Worm (Caenorhabditis elegans) whole organism, L4 larva: Measurements from ENCODE around the gene C16C10.4.

Experiments used
- D1046.2 ChIP-seq: fragments of 200-800 bp; sonication (Bioruptor generic); IDR thresholded peaks from 2 replicates; pipeline ENCODE4 v1.3.6; 2022; ENCODE audit warnings: missing genetic modification characterization, missing compliant biosample characterization
- F26F4.8 ChIP-seq: fragments of 200-800 bp; sonication (Bioruptor generic); conservative IDR thresholded peaks from 2 replicates; pipeline ENCODE4 v1.3.6; 2022; ENCODE audit warnings: missing genetic modification characterization, missing compliant biosample characterization
- F49E8.2 ChIP-seq: sonication (generic microtip); optimal IDR thresholded peaks from 2 replicates; lab custom pipeline; 2016; ENCODE audit warnings: missing compliant biosample characterization, mild to moderate bottlenecking, missing genetic modification characterization, borderline replicate concordance
- T20F7.1 ChIP-seq: fragments of 200-800 bp; sonication (Bioruptor generic); optimal IDR thresholded peaks from 2 replicates; lab custom pipeline; 2018; ENCODE audit warnings: mild to moderate bottlenecking, missing genetic modification characterization, missing compliant biosample characterization
- T26A8.4 ChIP-seq: fragments of 200-800 bp; sonication (Bioruptor generic); IDR thresholded peaks from 2 replicates; pipeline ENCODE4 v1.3.6; 2022; ENCODE audit warnings: missing genetic modification characterization, missing compliant biosample characterization
- Y5F2A.4 ChIP-seq: fragments of 200-800 bp; sonication (Bioruptor generic); optimal IDR thresholded peaks from 2 replicates; lab custom pipeline; 2018; ENCODE audit warnings: mild to moderate bottlenecking, missing genetic modification characterization, missing compliant biosample characterization
- ZK337.2 ChIP-seq: fragments of 200-800 bp; sonication (Bioruptor generic); IDR thresholded peaks from 2 replicates; pipeline ENCODE4 v1.3.6; 2022; ENCODE audit warnings: missing genetic modification reagents, missing genetic modification characterization, missing compliant biosample characterization
- ZK546.5 ChIP-seq, 2 experiments: sonication (generic microtip); optimal IDR thresholded peaks; 2 replicates each; lab custom pipeline; 2017; ENCODE audit warnings: missing biosample characterization in 2 of 2, missing genetic modification characterization in 2 of 2
- aha-1 ChIP-seq: fragments of 150-350 bp; peaks from one replicate; lab custom pipeline; 2014; ENCODE audit warnings: missing biosample characterization, missing genetic modification characterization
- ceh-20 ChIP-seq: fragments of 200-800 bp; sonication (Bioruptor generic); IDR thresholded peaks from 2 replicates; pipeline ENCODE4 v1.3.6; 2022; ENCODE audit warnings: missing genetic modification reagents, missing genetic modification characterization, missing compliant biosample characterization
- ceh-28 ChIP-seq: fragments of 150-350 bp; optimal IDR thresholded peaks from 2 replicates; lab custom pipeline; 2014; ENCODE audit warnings: missing biosample characterization, missing genetic modification reagents, missing genetic modification characterization
- cey-2 ChIP-seq: sonication (generic microtip); optimal IDR thresholded peaks from 3 replicates; lab custom pipeline; 2017; ENCODE audit warnings: missing genetic modification characterization, mild to moderate bottlenecking, missing compliant biosample characterization, antibody characterized with exemption, borderline replicate concordance; ENCODE audit not compliant: insufficient read depth
- daf-8 ChIP-seq: fragments of 200-800 bp; sonication (Bioruptor generic); IDR thresholded peaks from 2 replicates; pipeline ENCODE4 v1.3.6; 2022; ENCODE audit warnings: missing genetic modification characterization, missing compliant biosample characterization
- dmd-6 ChIP-seq: fragments of 200-800 bp; sonication (Bioruptor generic); IDR thresholded peaks from 2 replicates; pipeline ENCODE4 v1.3.6; 2022; ENCODE audit warnings: missing genetic modification reagents, missing genetic modification characterization, missing compliant biosample characterization
- dmd-9 ChIP-seq: fragments of 200-800 bp; sonication (Bioruptor generic); IDR thresholded peaks from 2 replicates; pipeline ENCODE4 v1.3.6; 2022; ENCODE audit warnings: missing genetic modification reagents, missing genetic modification characterization, missing compliant biosample characterization
- dve-1 ChIP-seq: sonication (generic microtip); optimal IDR thresholded peaks from 2 replicates; lab custom pipeline; 2017; ENCODE audit warnings: antibody characterized with exemption, mild to moderate bottlenecking, missing genetic modification characterization, missing compliant biosample characterization; ENCODE audit not compliant: insufficient read depth
- egl-27 ChIP-seq: sonication (generic microtip); optimal IDR thresholded peaks from 3 replicates; lab custom pipeline; 2017; ENCODE audit warnings: missing biosample characterization, missing genetic modification reagents, missing genetic modification characterization
- fos-1 ChIP-seq: fragments of 150-350 bp; optimal IDR thresholded peaks from 2 replicates; lab custom pipeline; 2014; ENCODE audit warnings: missing biosample characterization, missing genetic modification characterization
- hlh-11 ChIP-seq: fragments of 200-800 bp; sonication (Bioruptor generic); optimal IDR thresholded peaks from 2 replicates; lab custom pipeline; 2018; ENCODE audit warnings: mild to moderate bottlenecking, missing genetic modification characterization, missing compliant biosample characterization
- hlh-30 ChIP-seq: sonication (generic microtip); optimal IDR thresholded peaks from 2 replicates; lab custom pipeline; 2017; ENCODE audit warnings: antibody characterized with exemption, mild to moderate bottlenecking, missing genetic modification characterization, missing compliant biosample characterization; ENCODE audit not compliant: insufficient read depth
- hmg-1.1 ChIP-seq: fragments of 200-800 bp; sonication (Bioruptor generic); IDR thresholded peaks from 2 replicates; pipeline ENCODE4 v1.3.6; 2022; ENCODE audit warnings: missing genetic modification reagents, missing genetic modification characterization, missing compliant biosample characterization
- jun-1 ChIP-seq: fragments of 150-350 bp; optimal IDR thresholded peaks from 2 replicates; lab custom pipeline; 2014; ENCODE audit warnings: missing biosample characterization, missing genetic modification reagents, missing genetic modification characterization
- lin-1 ChIP-seq: fragments of 200-800 bp; sonication (Bioruptor generic); IDR thresholded peaks from 2 replicates; pipeline ENCODE4 v1.3.6; 2022; ENCODE audit warnings: missing genetic modification reagents, missing genetic modification characterization, missing compliant biosample characterization
- lin-15B ChIP-seq: fragments of 150-350 bp; sonication (generic microtip); optimal IDR thresholded peaks from 3 replicates; lab custom pipeline; 2014; ENCODE audit warnings: missing biosample characterization, missing genetic modification characterization
- lin-29 ChIP-seq: fragments of 200-800 bp; sonication (Bioruptor generic); IDR thresholded peaks from 2 replicates; pipeline ENCODE4 v1.3.6; 2022; ENCODE audit warnings: missing genetic modification reagents, missing genetic modification characterization, missing compliant biosample characterization
- lsy-2 ChIP-seq, 2 experiments: fragments of 150-350 bp in 1 of 2; sonication (generic microtip) in 1 of 2; optimal IDR thresholded peaks; 2 replicates each; lab custom pipeline; 2014 to 2017; ENCODE audit warnings: missing biosample characterization in 2 of 2, missing genetic modification characterization in 2 of 2
- mdt-29 ChIP-seq: fragments of 200-800 bp; sonication (Bioruptor generic); IDR thresholded peaks from 2 replicates; pipeline ENCODE4 v1.3.6; 2022; ENCODE audit warnings: missing genetic modification reagents, missing genetic modification characterization, missing compliant biosample characterization
- mep-1 ChIP-seq: fragments of 150-350 bp; sonication (generic microtip); optimal IDR thresholded peaks from 3 replicates; lab custom pipeline; 2014; ENCODE audit warnings: missing biosample characterization, missing genetic modification characterization
- mes-2 ChIP-seq: sonication (generic microtip); optimal IDR thresholded peaks from 2 replicates; lab custom pipeline; 2016; ENCODE audit warnings: missing genotype, mild to moderate bottlenecking, missing genetic modification characterization, missing compliant biosample characterization; ENCODE audit not compliant: poor library complexity, severe bottlenecking
- mxl-2 ChIP-seq: fragments of 200-800 bp; sonication (Bioruptor generic); conservative IDR thresholded peaks from 2 replicates; pipeline ENCODE4 v1.3.6; 2022; ENCODE audit warnings: missing genetic modification reagents, missing genetic modification characterization, missing compliant biosample characterization
- nhr-10 ChIP-seq: fragments of 150-350 bp; optimal IDR thresholded peaks from 2 replicates; lab custom pipeline; 2014; ENCODE audit warnings: missing biosample characterization, missing genetic modification characterization
- nhr-237 ChIP-seq: sonication (generic microtip); optimal IDR thresholded peaks from 2 replicates; lab custom pipeline; 2017; ENCODE audit warnings: missing biosample characterization, missing genetic modification characterization
- nhr-25 ChIP-seq: sonication (generic microtip); optimal IDR thresholded peaks from 2 replicates; lab custom pipeline; 2017; ENCODE audit warnings: missing genetic modification characterization, mild to moderate bottlenecking, missing compliant biosample characterization, antibody characterized with exemption, moderate library complexity, borderline replicate concordance; ENCODE audit not compliant: insufficient read depth
- nhr-28 ChIP-seq: fragments of 150-350 bp; optimal IDR thresholded peaks from 2 replicates; lab custom pipeline; 2014; ENCODE audit warnings: missing biosample characterization, missing genetic modification characterization
- nhr-42 ChIP-seq: fragments of 200-800 bp; sonication (Bioruptor generic); IDR thresholded peaks from 2 replicates; pipeline ENCODE4 v1.3.6; 2022; ENCODE audit warnings: missing genetic modification characterization, missing compliant biosample characterization
- nhr-76 ChIP-seq: fragments of 150-350 bp; optimal IDR thresholded peaks from 2 replicates; lab custom pipeline; 2014; ENCODE audit warnings: missing biosample characterization, missing genetic modification characterization
- rbr-2 ChIP-seq: sonication (generic microtip); optimal IDR thresholded peaks from 2 replicates; lab custom pipeline; 2016; ENCODE audit warnings: missing genotype, missing genetic modification characterization, missing compliant biosample characterization
- saeg-2 ChIP-seq: fragments of 200-800 bp; sonication (Bioruptor generic); IDR thresholded peaks from 2 replicates; pipeline ENCODE4 v1.3.6; 2022; ENCODE audit warnings: missing genetic modification reagents, missing genetic modification characterization, missing compliant biosample characterization
- sdz-12 ChIP-seq: fragments of 200-800 bp; sonication (Bioruptor generic); optimal IDR thresholded peaks from 2 replicates; lab custom pipeline; 2018; ENCODE audit warnings: mild to moderate bottlenecking, missing genetic modification characterization, missing compliant biosample characterization
- skn-1 ChIP-seq: fragments of 150-350 bp; optimal IDR thresholded peaks from 2 replicates; lab custom pipeline; 2014; ENCODE audit warnings: missing biosample characterization, missing genetic modification characterization
- spr-1 ChIP-seq: sonication (generic microtip); optimal IDR thresholded peaks from 2 replicates; lab custom pipeline; 2016; ENCODE audit warnings: mild to moderate bottlenecking, missing genetic modification characterization, missing compliant biosample characterization
- spr-3 ChIP-seq: fragments of 200-800 bp; sonication (Bioruptor generic); optimal IDR thresholded peaks from 2 replicates; lab custom pipeline; 2018; ENCODE audit warnings: mild to moderate bottlenecking, missing genetic modification characterization, missing compliant biosample characterization
- tag-97 ChIP-seq: fragments of 200-800 bp; sonication (Bioruptor generic); IDR thresholded peaks from 2 replicates; pipeline ENCODE4 v1.3.6; 2022; ENCODE audit warnings: missing genetic modification characterization, missing compliant biosample characterization
- tra-1 ChIP-seq: fragments of 200-800 bp; sonication (Bioruptor generic); IDR thresholded peaks from 2 replicates; pipeline ENCODE4 v1.3.6; 2022; ENCODE audit warnings: missing genetic modification reagents, missing genetic modification characterization, missing compliant biosample characterization
- unc-130 ChIP-seq: sonication (generic microtip); optimal IDR thresholded peaks from 2 replicates; lab custom pipeline; 2016; ENCODE audit warnings: missing genetic modification reagents, missing genetic modification characterization, missing compliant biosample characterization
- unc-62 ChIP-seq, 3 experiments: fragments of 150-350 bp in 1 of 3; sonication (generic microtip); optimal IDR thresholded peaks in 2 of 3; peaks in 1 of 3; 1 replicate in 1 of 3; 2 replicates in 2 of 3; lab custom pipeline; 2014 to 2017; ENCODE audit warnings: missing biosample characterization in 3 of 3, missing genetic modification characterization in 3 of 3, missing genetic modification reagents in 3 of 3, missing genotype in 1 of 3
- zag-1 ChIP-seq: fragments of 150-350 bp; optimal IDR thresholded peaks from 2 replicates; lab custom pipeline; 2014; ENCODE audit warnings: missing biosample characterization, missing genetic modification characterization
- zip-2 ChIP-seq: fragments of 150-350 bp; optimal IDR thresholded peaks from 2 replicates; lab custom pipeline; 2014; ENCODE audit warnings: missing biosample characterization, missing genetic modification characterization
- ztf-11 ChIP-seq: fragments of 150-350 bp; optimal IDR thresholded peaks from 2 replicates; lab custom pipeline; 2014; ENCODE audit warnings: missing biosample characterization, missing genetic modification characterization

The C16C10.4 gene

DNA sequence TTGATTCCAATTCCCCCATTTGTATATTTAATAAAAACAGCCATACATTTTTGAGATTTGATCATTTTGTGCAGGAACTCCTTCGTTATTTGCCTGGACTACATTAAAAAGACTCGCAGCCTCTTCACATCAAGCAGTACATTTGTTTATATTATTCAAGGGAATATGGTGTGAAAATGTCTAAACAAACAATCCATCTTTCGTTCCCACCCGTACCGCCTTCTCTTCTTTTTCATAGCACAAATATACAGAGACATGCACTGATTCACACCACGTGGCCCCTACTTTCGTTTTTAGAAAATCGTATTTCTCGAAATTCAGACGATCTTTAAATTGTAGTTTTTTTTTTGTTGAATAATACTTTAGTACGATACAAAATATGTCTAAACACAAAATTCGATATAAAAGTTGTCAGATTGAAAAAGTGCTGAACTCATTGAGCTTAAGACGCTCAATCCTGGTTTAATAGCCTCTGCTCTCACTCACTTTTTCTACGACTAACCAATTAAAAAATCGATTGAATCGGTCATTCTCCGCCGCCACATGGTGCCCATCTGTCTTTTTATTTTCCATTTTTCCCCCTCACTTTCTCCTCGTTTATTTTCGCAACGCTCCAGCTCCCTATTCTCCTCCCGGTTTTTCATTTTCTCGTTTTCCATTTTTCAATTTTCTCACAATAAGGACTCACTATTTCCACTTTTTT lies 24.3 kb downstream of the C16C10.4 start (continued):
- TF ChIP-seq nhr-28 (tag; lab: Kevin White, UChicago), result no peak
- 0 out of 2 replicates have a peak, but pooled peaks have one; percentile 51 for TF ChIP-seq mdt-29 (GFP tag; lab: Robert Waterston, UW)
- TF ChIP-seq aha-1 (tag; lab: Kevin White, UChicago), result peak; percentile 99
- no peak for TF ChIP-seq tag-97 (GFP tag; lab: Robert Waterston, UW)
- TF ChIP-seq tra-1 (GFP tag; lab: Robert Waterston, UW), result 0 out of 2 replicates have a peak, but pooled peaks have one; percentile 36
- TF ChIP-seq mxl-2 (GFP tag; lab: Robert Waterston, UW), result no peak
- TF ChIP-seq unc-130 (GFP tag; lab: Kevin White, UChicago), result peak; percentile 24
- TF ChIP-seq ztf-11 (tag; lab: Kevin White, UChicago), result no peak
- TF ChIP-seq zag-1, result no peak
- peak; percentile 72 for TF ChIP-seq spr-3 (GFP tag; lab: Kevin White, UChicago)
- TF ChIP-seq D1046.2 (GFP tag; lab: Robert Waterston, UW), result no peak; the same call in 1 of the 2 replicates
- no peak for TF ChIP-seq F26F4.8 (GFP tag; lab: Robert Waterston, UW)
- TF ChIP-seq lin-29 (GFP tag; lab: Robert Waterston, UW), result no peak
- peak; percentile 16 for TF ChIP-seq nhr-76 (tag; lab: Kevin White, UChicago)
- TF ChIP-seq lin-1 (GFP tag; lab: Robert Waterston, UW), result peak; percentile 57
- peak; percentile 88 for TF ChIP-seq dve-1
- TF ChIP-seq dmd-9 (GFP tag; lab: Robert Waterston, UW), result no peak
- no peak for TF ChIP-seq ZK337.2
- TF ChIP-seq nhr-25 (tag; lab: Kevin White, UChicago), result no peak
- peak; percentile 54 for TF ChIP-seq Y5F2A.4
- TF ChIP-seq mep-1 (tag; lab: Kevin White, UChicago), result peak; percentile 76
- no peak for TF ChIP-seq cey-2 (tag; lab: Kevin White, UChicago)
- TF ChIP-seq jun-1, result peak; percentile 63
- TF ChIP-seq dmd-6 (GFP tag; lab: Robert Waterston, UW), result peak; percentile 30; the same call in 1 of the 2 replicates
- TF ChIP-seq nhr-42 (GFP tag; lab: Robert Waterston, UW), result no peak
- peak; percentile 21 for TF ChIP-seq sdz-12 (GFP tag; lab: Kevin White, UChicago)
- TF ChIP-seq F49E8.2, result no peak
- TF ChIP-seq T26A8.4, result peak; percentile 97
- peak; percentile 48 for TF ChIP-seq spr-1 (tag; lab: Kevin White, UChicago)
- peak; percentile 80 for TF ChIP-seq mes-2
- no peak for TF ChIP-seq skn-1 (tag; lab: Kevin White, UChicago)
- TF ChIP-seq nhr-237 (tag; lab: Kevin White, UChicago), result no peak
- TF ChIP-seq egl-27 (tag; lab: Kevin White, UChicago), result no peak
- peak in 1 of 2 experiments; percentile 75 for TF ChIP-seq unc-62 (GFP tag; optimal IDR thresholded peaks at IDR 0.05 in 1 of 2; lab: Kevin White, UChicago)
- no peak for TF ChIP-seq unc-62 (tag; optimal IDR thresholded peaks at IDR 0.05; lab: Kevin White, UChicago)
- TF ChIP-seq zip-2 (tag; lab: Kevin White, UChicago), result peak; percentile 49
- peak; percentile 75 for TF ChIP-seq T20F7.1 (GFP tag; lab: Kevin White, UChicago)
- TF ChIP-seq lsy-2 (tag; optimal IDR thresholded peaks at IDR 0.05; lab: Kevin White, UChicago), result peak; percentile 10 to 81
- peak; percentile 73; the same call in 1 of the 2 replicates for TF ChIP-seq saeg-2 (GFP tag; lab: Robert Waterston, UW)
- no peak for TF ChIP-seq ZK546.5 (tag; optimal IDR thresholded peaks at IDR 0.05; lab: Kevin White, UChicago)
- peak; percentile 43 for TF ChIP-seq rbr-2 (tag; lab: Kevin White, UChicago)
- no peak for TF ChIP-seq ceh-28 (tag; lab: Kevin White, UChicago)
- peak; percentile 15; the same call in 1 of the 2 replicates for TF ChIP-seq ceh-20 (GFP tag; lab: Robert Waterston, UW)
- TF ChIP-seq daf-8, result no peak
- peak; percentile 37 for TF ChIP-seq hlh-30 (tag; lab: Kevin White, UChicago)
- TF ChIP-seq lin-15B (tag; lab: Kevin White, UChicago), result no peak
- peak; percentile 48 for TF ChIP-seq hlh-11 (tag; lab: Kevin White, UChicago)
- TF ChIP-seq hmg-1.1 (GFP tag; lab: Robert Waterston, UW), result peak; percentile 52
- TF ChIP-seq fos-1 (tag; lab: Kevin White, UChicago), result no peak
- TF ChIP-seq nhr-10 (tag; lab: Kevin White, UChicago), result no peak
